Fruit fly (Drosophila melanogaster): ENCODE measurements around the gene Prosbeta3.

The Prosbeta3 gene

DNA sequence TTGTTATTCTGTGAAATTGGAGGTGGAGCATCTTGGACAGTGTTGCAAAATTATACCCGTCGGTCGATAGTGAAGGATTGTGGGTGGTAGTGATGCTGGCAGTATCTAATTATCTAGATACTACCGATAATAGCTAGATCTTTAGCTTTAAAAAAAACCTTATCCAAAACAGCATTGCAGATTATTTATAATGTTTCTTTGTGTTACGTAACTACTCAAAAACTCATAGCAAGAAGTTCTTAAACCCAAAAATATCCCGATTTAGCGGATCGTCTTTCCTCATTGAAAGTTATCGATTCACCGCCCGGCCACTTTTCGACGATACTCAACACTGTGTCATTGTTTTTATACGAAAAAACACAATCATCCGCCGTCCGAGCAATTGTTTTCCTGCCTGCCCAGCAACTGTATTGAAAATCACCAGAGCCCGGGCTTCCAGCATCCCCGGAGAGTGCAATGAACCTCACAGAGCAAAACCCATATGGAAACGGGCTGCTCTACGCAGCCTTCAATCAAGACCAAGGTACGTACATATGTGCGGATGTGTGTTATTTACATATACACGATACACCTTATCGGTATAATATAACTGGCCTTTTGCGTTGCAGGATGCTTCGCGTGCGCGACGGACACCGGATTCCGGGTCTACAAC, 13.0 kb downstream of the Prosbeta3 start, which contains the start of gene CG11975 (continued):
- TF ChIP-seq chn (GFP tag; optimal IDR thresholded peaks at IDR 0.05) (peak; percentile 95), sug (tag; optimal IDR thresholded peaks at IDR 0.05) (peak; percentile 80), CG32532 (GFP tag; IDR thresholded peaks at IDR 0.05) (peak; percentile 73), nom (GFP tag; optimal IDR thresholded peaks at IDR 0.05) (no peak), bbx (GFP tag; IDR thresholded peaks at IDR 0.05; ENCODE audit: partially characterized antibody) (0 out of 2 replicates have a peak, but pooled peaks have one; percentile 46), phol (tag; optimal IDR thresholded peaks at IDR 0.05) (peak; percentile 83), CG12155 (GFP tag; optimal IDR thresholded peaks at IDR 0.05) (peak; percentile 80), CG14965 (GFP tag; optimal IDR thresholded peaks at IDR 0.05; ENCODE audit: borderline replicate concordance) (peak; percentile 6), CkIIα-i1 (GFP tag; IDR thresholded peaks at IDR 0.05) (no peak), CG10565 (GFP tag; optimal IDR thresholded peaks at IDR 0.05) (no peak), CG10366 (GFP tag; IDR thresholded peaks at IDR 0.05) (no peak; the same call in 1 of the 2 replicates), Ets65A (GFP tag) (peak; percentile 99)

DNA sequence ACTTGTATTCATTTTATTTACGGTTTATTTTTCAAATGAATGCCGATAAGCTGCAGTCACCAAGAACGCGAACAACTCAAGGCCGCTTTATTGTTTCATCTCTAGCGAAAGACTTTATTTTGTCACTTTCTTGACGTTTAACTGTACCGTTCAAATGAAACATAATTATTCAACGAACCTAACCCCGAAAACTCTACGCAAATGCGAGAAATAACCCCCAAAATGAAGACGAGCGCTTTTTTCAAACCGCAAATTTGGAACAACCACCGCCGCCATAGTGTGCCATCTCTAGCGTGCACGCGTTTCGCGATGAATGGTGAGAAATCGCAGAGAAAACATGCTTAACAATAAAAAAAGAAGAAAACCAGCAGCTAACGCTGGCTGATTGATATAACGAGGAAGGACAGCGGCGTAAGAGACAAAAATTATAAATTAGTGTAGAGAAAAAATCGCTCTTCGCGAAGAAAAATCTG, 21.4 kb downstream of the Prosbeta3 start, which contains the start of gene CG11970:
Gene CG11970 (plus strand): TSS at position 117 of the 473 bp plus-strand sequence.
- no peak for TF ChIP-seq Dfd (GFP tag; optimal IDR thresholded peaks at IDR 0.05)
- no peak for TF ChIP-seq az2 (GFP tag; optimal IDR thresholded peaks at IDR 0.05)
- TF ChIP-seq twi (tag; optimal IDR thresholded peaks at IDR 0.05), result no peak
- TF ChIP-seq CG15073 (GFP tag; optimal IDR thresholded peaks at IDR 0.05), result no peak
- peak; percentile 40; the same call in 1 of the 2 replicates for TF ChIP-seq CG4404 (GFP tag; IDR thresholded peaks at IDR 0.05)
- TF ChIP-seq gce (GFP tag; IDR thresholded peaks at IDR 0.05), result no peak
- peak; percentile 66 for TF ChIP-seq CG10543 (GFP tag; optimal IDR thresholded peaks at IDR 0.05)
- TF ChIP-seq CG11560 (tag; IDR thresholded peaks at IDR 0.05), result no peak
- TF ChIP-seq slp2 (GFP tag; optimal IDR thresholded peaks at IDR 0.05), result no peak
- TF ChIP-seq Gug (GFP tag; IDR thresholded peaks at IDR 0.05), result peak; percentile 42; the same call in 2 of the 4 replicates
- no peak for TF ChIP-seq sr (GFP tag; IDR thresholded peaks at IDR 0.05)
- TF ChIP-seq CG1832 (GFP tag; optimal IDR thresholded peaks at IDR 0.05), result no peak
- TF ChIP-seq CG31365 (tag; optimal IDR thresholded peaks at IDR 0.05), result no peak
- no peak for TF ChIP-seq CG31441 (GFP tag; IDR thresholded peaks at IDR 0.05)
- no peak for TF ChIP-seq CG18599 (GFP tag; optimal IDR thresholded peaks at IDR 0.05)
- peak; percentile 34; the same call in 1 of the 2 replicates for TF ChIP-seq CG6689 (GFP tag; IDR thresholded peaks at IDR 0.05)
- TF ChIP-seq CG10267 (tag; optimal IDR thresholded peaks at IDR 0.05), result peak; percentile 17
- no peak for TF ChIP-seq dan (GFP tag; IDR thresholded peaks at IDR 0.05)
- TF ChIP-seq CG18619 (GFP tag; optimal IDR thresholded peaks at IDR 0.05), result peak; percentile 22
- peak; percentile 32 for TF ChIP-seq Dad (GFP tag; optimal IDR thresholded peaks at IDR 0.05)
- TF ChIP-seq CG1024 (GFP tag; IDR thresholded peaks at IDR 0.05), result no peak
- no peak for TF ChIP-seq CG17802 (tag; optimal IDR thresholded peaks at IDR 0.05)
- no peak for TF ChIP-seq Taf1 (GFP tag; IDR thresholded peaks at IDR 0.05)
- TF ChIP-seq BEAF-32 (GFP tag; optimal IDR thresholded peaks at IDR 0.05), result peak; percentile 78
- 0 out of 2 replicates have a peak, but pooled peaks have one; percentile 28 for TF ChIP-seq bbx (GFP tag; IDR thresholded peaks at IDR 0.05; ENCODE audit: partially characterized antibody)
- no peak for TF ChIP-seq HmgZ (tag; optimal IDR thresholded peaks at IDR 0.05)
- peak; percentile 49 for TF ChIP-seq mam (GFP tag; optimal IDR thresholded peaks at IDR 0.05)
- peak; percentile 26 for TF ChIP-seq CG17829 (tag; optimal IDR thresholded peaks at IDR 0.05)
- TF ChIP-seq stc (GFP tag; IDR thresholded peaks at IDR 0.05), result no peak
- TF ChIP-seq CG1647 (GFP tag; optimal IDR thresholded peaks at IDR 0.05), result no peak
- no peak for TF ChIP-seq CG31388 (GFP tag; optimal IDR thresholded peaks at IDR 0.05)
- no peak for TF ChIP-seq CG10979 (tag; optimal IDR thresholded peaks at IDR 0.05)
- no peak for TF ChIP-seq CG11093 (GFP tag; IDR thresholded peaks at IDR 0.05)
- TF ChIP-seq CG8388 (GFP tag; optimal IDR thresholded peaks at IDR 0.05), result peak; percentile 8
- no peak for TF ChIP-seq tll (GFP tag; optimal IDR thresholded peaks at IDR 0.05)
- no peak for TF ChIP-seq Sox100B (GFP tag; optimal IDR thresholded peaks at IDR 0.05)
- peak; percentile 40 for TF ChIP-seq CG2712 (tag; optimal IDR thresholded peaks at IDR 0.05)
- 0 out of 2 replicates have a peak, but pooled peaks have one; percentile 44 for TF ChIP-seq CG11085 (GFP tag; IDR thresholded peaks at IDR 0.05)

Data from whole organism, embryonic.